Worm (Caenorhabditis elegans) whole organism, late embryonic: Measurements from ENCODE around the gene sod-3.

Experiments used
- ahr-1 ChIP-seq: sonication (generic microtip); optimal IDR thresholded peaks from 2 replicates; lab custom pipeline; 2016; ENCODE audit warnings: missing genetic modification characterization, missing compliant biosample characterization
- ama-1 ChIP-seq: fragments of 150-350 bp; optimal IDR thresholded peaks from 2 replicates; lab custom pipeline; 2014
- ceh-30 ChIP-seq: fragments of 150-350 bp; optimal IDR thresholded peaks from 2 replicates; lab custom pipeline; 2014; ENCODE audit warnings: missing biosample characterization, missing genetic modification characterization
- ceh-9 ChIP-seq: sonication (generic microtip); optimal IDR thresholded peaks from 2 replicates; lab custom pipeline; 2016; ENCODE audit warnings: mild to moderate bottlenecking, missing genetic modification characterization, inconsistent platforms, missing compliant biosample characterization
- dve-1 ChIP-seq: sonication (generic microtip); optimal IDR thresholded peaks from 2 replicates; lab custom pipeline; 2017; ENCODE audit warnings: antibody characterized with exemption, mild to moderate bottlenecking, missing genetic modification characterization, missing compliant biosample characterization
- elt-2 ChIP-seq: sonication (generic microtip); optimal IDR thresholded peaks from 2 replicates; lab custom pipeline; 2016; ENCODE audit warnings: missing genetic modification reagents, missing genetic modification characterization, missing compliant biosample characterization
- hlh-30 ChIP-seq: sonication (generic microtip); optimal IDR thresholded peaks from 2 replicates; lab custom pipeline; 2017; ENCODE audit warnings: antibody characterized with exemption, missing genetic modification characterization, missing compliant biosample characterization; ENCODE audit not compliant: insufficient read depth
- mec-3 ChIP-seq: sonication (generic microtip); optimal IDR thresholded peaks from 2 replicates; lab custom pipeline; 2016; ENCODE audit warnings: borderline replicate concordance, missing genetic modification characterization, missing compliant biosample characterization
- pha-2 ChIP-seq: sonication (generic microtip); optimal IDR thresholded peaks from 2 replicates; lab custom pipeline; 2017; ENCODE audit warnings: mild to moderate bottlenecking, missing genetic modification characterization, missing compliant biosample characterization
- pha-4 ChIP-seq: fragments of 150-350 bp; optimal IDR thresholded peaks from 2 replicates; lab custom pipeline; 2018; ENCODE audit warnings: missing biosample characterization, missing genetic modification reagents, missing genetic modification characterization
- pros-1 ChIP-seq: fragments of 150-350 bp; optimal IDR thresholded peaks from 2 replicates; lab custom pipeline; 2014; ENCODE audit warnings: missing biosample characterization, missing genetic modification reagents, missing genetic modification characterization
- tbx-2 ChIP-seq: sonication (generic microtip); optimal IDR thresholded peaks from 2 replicates; lab custom pipeline; 2016; ENCODE audit warnings: missing genetic modification characterization, missing compliant biosample characterization
- unc-86 ChIP-seq: sonication (generic microtip); optimal IDR thresholded peaks from 2 replicates; lab custom pipeline; 2016; ENCODE audit warnings: missing genetic modification characterization, missing compliant biosample characterization
- zip-5 ChIP-seq: sonication (generic microtip); optimal IDR thresholded peaks from 2 replicates; lab custom pipeline; 2016; ENCODE audit warnings: missing genetic modification characterization, missing compliant biosample characterization

DNA sequence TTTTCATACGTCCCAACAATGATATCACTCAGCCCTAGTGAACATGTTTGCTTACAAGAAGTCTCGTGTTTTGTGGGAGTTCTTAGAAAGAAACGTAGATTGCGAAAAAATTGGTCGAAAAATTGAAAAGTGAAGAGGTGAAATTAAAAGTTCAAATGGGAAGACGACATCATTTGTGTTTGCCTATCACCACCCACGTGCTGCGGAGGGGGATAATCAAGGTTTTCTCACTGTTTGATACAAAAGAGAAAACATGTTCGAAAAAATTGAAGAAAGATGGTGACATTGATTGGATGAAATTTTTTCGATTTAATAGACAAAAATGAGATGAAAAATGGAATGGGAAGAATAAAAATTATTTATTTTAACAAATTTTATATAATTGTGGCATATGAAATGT is 22.1 kb upstream of the sod-3 start:
- no peak for TF ChIP-seq mec-3 (tag; lab: Kevin White, UChicago)
- TF ChIP-seq ahr-1 (tag; lab: Kevin White, UChicago) = no peak
- no peak for TF ChIP-seq hlh-30 (tag; lab: Kevin White, UChicago)
- no peak for TF ChIP-seq pros-1 (tag; lab: Kevin White, UChicago)
- TF ChIP-seq pha-2 (tag; lab: Kevin White, UChicago) = no peak
- TF ChIP-seq unc-86 (tag; lab: Kevin White, UChicago) = no peak
- no peak for TF ChIP-seq pha-4 (tag; lab: Kevin White, UChicago)
- no peak for TF ChIP-seq tbx-2 (tag; lab: Kevin White, UChicago)
- TF ChIP-seq zip-5 = no peak
- no peak for TF ChIP-seq elt-2
- TF ChIP-seq ceh-9 (tag; lab: Kevin White, UChicago) = no peak
- no peak for TF ChIP-seq dve-1 (tag; lab: Kevin White, UChicago)
- no peak for TF ChIP-seq ceh-30 (tag; lab: Kevin White, UChicago)
- no peak for TF ChIP-seq ama-1 (lab: Kevin White, UChicago)
